Worm (Caenorhabditis elegans) whole organism, young adult: ENCODE results near the gene elpc-4.

Source experiments
- K11D2.4 ChIP-seq: fragments of 200-800 bp; sonication (Bioruptor generic); IDR thresholded peaks from 2 replicates; pipeline ENCODE4 v1.3.6; 2022; ENCODE audit warnings: missing genetic modification reagents, missing genetic modification characterization, missing compliant biosample characterization
- aptf-2 ChIP-seq: fragments of 200-800 bp; sonication (Bioruptor generic); conservative IDR thresholded peaks from 2 replicates; pipeline ENCODE4 v1.3.6; 2022; ENCODE audit warnings: missing genetic modification reagents, missing genetic modification characterization, missing compliant biosample characterization
- lsy-27 ChIP-seq: sonication (generic microtip); optimal IDR thresholded peaks from 2 replicates; lab custom pipeline; 2017; ENCODE audit warnings: missing genetic modification characterization, mild to moderate bottlenecking, missing compliant biosample characterization, antibody characterized with exemption, missing genotype, borderline replicate concordance; ENCODE audit not compliant: insufficient read depth
- madf-6 ChIP-seq: fragments of 200-800 bp; sonication (Bioruptor generic); IDR thresholded peaks from 2 replicates; pipeline ENCODE4 v1.3.6; 2022; ENCODE audit warnings: missing genetic modification reagents, missing genetic modification characterization, missing compliant biosample characterization
- pbrm-1 ChIP-seq: fragments of 200-800 bp; sonication (Bioruptor generic); IDR thresholded peaks from 2 replicates; pipeline ENCODE4 v1.3.6; 2022; ENCODE audit warnings: missing genetic modification reagents, missing genetic modification characterization, missing compliant biosample characterization
- unc-62 ChIP-seq: fragments of 150-350 bp; optimal IDR thresholded peaks from 2 replicates; lab custom pipeline; 2014; ENCODE audit warnings: missing biosample characterization, missing genetic modification reagents, missing genetic modification characterization

ce11 chrIV:8007549-8007948 lies 9.2 kb upstream of the elpc-4 start:
- TF ChIP-seq madf-6 (GFP tag; lab: Robert Waterston, UW), result no peak
- TF ChIP-seq K11D2.4 (GFP tag; lab: Robert Waterston, UW), result no peak
- TF ChIP-seq aptf-2, result no peak
- TF ChIP-seq unc-62 (GFP tag; lab: Kevin White, UChicago), result no peak
- TF ChIP-seq lsy-27 (tag; lab: Kevin White, UChicago), result no peak
- no peak for TF ChIP-seq pbrm-1 (GFP tag; lab: Robert Waterston, UW)
